Worm (Caenorhabditis elegans): ENCODE data around the gene lsm-4.

The lsm-4 gene

ce11 chrII:7287140-7287539, 34.2 kb upstream of the lsm-4 start:
- TF ChIP-seq gmeb-2 (tag; optimal IDR thresholded peaks at IDR 0.05): no peak
- TF ChIP-seq pag-3 (tag; optimal IDR thresholded peaks at IDR 0.05; ENCODE audit: borderline replicate concordance): no peak
- TF ChIP-seq unc-55 (GFP tag; optimal IDR thresholded peaks at IDR 0.05): peak; percentile 10
- TF ChIP-seq eyg-1 (tag; optimal IDR thresholded peaks at IDR 0.05): no peak
- no peak for TF ChIP-seq ceh-34 (tag; optimal IDR thresholded peaks at IDR 0.05)
- no peak for TF ChIP-seq syd-9 (tag; optimal IDR thresholded peaks at IDR 0.05)
- TF ChIP-seq tbx-7 (tag; optimal IDR thresholded peaks at IDR 0.05): no peak

- no peak for TF ChIP-seq hlh-6 (tag; optimal IDR thresholded peaks at IDR 0.05)
- TF ChIP-seq ttx-3 (tag; optimal IDR thresholded peaks at IDR 0.05): no peak
These were observed 30.1 kb upstream of the lsm-4 start for ce11 chrII:7283063-7283462.

- TF ChIP-seq npax-4 (tag; optimal IDR thresholded peaks at IDR 0.05) (no peak), dve-1 (tag; optimal IDR thresholded peaks at IDR 0.05) (no peak), pqm-1 (tag; optimal IDR thresholded peaks at IDR 0.05) (no peak), ztf-16 (tag; optimal IDR thresholded peaks at IDR 0.05) (no peak), fkh-6 (tag; optimal IDR thresholded peaks at IDR 0.05) (no peak), hlh-6 (tag; optimal IDR thresholded peaks at IDR 0.05) (no peak), nhr-11 (tag; optimal IDR thresholded peaks at IDR 0.05) (no peak), pax-1 (tag; optimal IDR thresholded peaks at IDR 0.05) (no peak), pros-1 (tag; optimal IDR thresholded peaks at IDR 0.05) (no peak), K09A11.1 (tag; optimal IDR thresholded peaks at IDR 0.05; ENCODE audit: insufficient read depth) (no peak), sox-2 (GFP tag; IDR thresholded peaks at IDR 0.05) (no peak), fkh-10 (GFP tag; optimal IDR thresholded peaks at IDR 0.05) (no peak), ttx-3 (tag; optimal IDR thresholded peaks at IDR 0.05) (no peak), ceh-31 (tag; optimal IDR thresholded peaks at IDR 0.05) (no peak), ceh-22 (tag; optimal IDR thresholded peaks at IDR 0.05) (no peak), F13H6.1 (tag; optimal IDR thresholded peaks at IDR 0.05) (no peak), lim-6 (tag; optimal IDR thresholded peaks at IDR 0.05) (no peak), C08G9.2 (tag; optimal IDR thresholded peaks at IDR 0.05) (no peak), nhr-232 (tag; optimal IDR thresholded peaks at IDR 0.05) (no peak)
These were observed 27.6 kb upstream of the lsm-4 start for ce11 chrII:7280584-7280983.

- TF ChIP-seq syd-9 (tag; optimal IDR thresholded peaks at IDR 0.05) (no peak), hlh-15 (tag; optimal IDR thresholded peaks at IDR 0.05) (no peak), ttx-3 (tag; optimal IDR thresholded peaks at IDR 0.05) (no peak), Y22D7AL.16 (tag; optimal IDR thresholded peaks at IDR 0.05) (no peak)
These were observed 26.8 kb upstream of the lsm-4 start for ce11 chrII:7279808-7280207.

- TF ChIP-seq ceh-14 (tag; optimal IDR thresholded peaks at IDR 0.05) (no peak), hlh-15 (tag; optimal IDR thresholded peaks at IDR 0.05) (no peak), C38D4.7 (GFP tag; optimal IDR thresholded peaks at IDR 0.05) (no peak), pag-3 (tag; optimal IDR thresholded peaks at IDR 0.05; ENCODE audit: borderline replicate concordance) (no peak), fkh-6 (tag; optimal IDR thresholded peaks at IDR 0.05) (no peak), elt-4 (tag; optimal IDR thresholded peaks at IDR 0.05) (no peak), unc-3 (GFP tag; conservative IDR thresholded peaks at IDR 0.05) (no peak), unc-3 (tag; optimal IDR thresholded peaks at IDR 0.05) (no peak), ztf-16 (tag; optimal IDR thresholded peaks at IDR 0.05) (no peak), hlh-8 (tag; optimal IDR thresholded peaks at IDR 0.05) (no peak), madf-2 (tag; optimal IDR thresholded peaks at IDR 0.05) (no peak), elt-2 (tag; optimal IDR thresholded peaks at IDR 0.05) (no peak), ttx-3 (tag; optimal IDR thresholded peaks at IDR 0.05) (no peak), unc-42 (tag; optimal IDR thresholded peaks at IDR 0.05) (no peak), K02D7.2 (tag; optimal IDR thresholded peaks at IDR 0.05) (no peak), sdc-2 (tag; optimal IDR thresholded peaks at IDR 0.05) (no peak)
These were observed 25.0 kb upstream of the lsm-4 start for ce11 chrII:7277925-7278324.

Measured in whole organism, late embryonic.